Fruit fly (Drosophila melanogaster): ENCODE results near the gene Pbp45.

Pbp45 gene

dm6 chr3R:15846234-15846633 lies 6.9 kb upstream of the Pbp45 start, which contains the start of gene CG4546:
CG4546 (plus strand) TSS chr3R:15846534.
- no peak for TF ChIP-seq Hr78 (GFP tag; optimal IDR thresholded peaks at IDR 0.05)
- TF ChIP-seq sage (GFP tag; optimal IDR thresholded peaks at IDR 0.05): no peak
- TF ChIP-seq Hr83 (GFP tag; optimal IDR thresholded peaks at IDR 0.05; ENCODE audit: poor library complexity, severe bottlenecking): no peak
- TF ChIP-seq N (GFP tag; optimal IDR thresholded peaks at IDR 0.05): no peak

- TF ChIP-seq br (GFP tag; optimal IDR thresholded peaks at IDR 0.05) (no peak), Rel (GFP tag; optimal IDR thresholded peaks at IDR 0.05) (no peak), Rel (tag; optimal IDR thresholded peaks at IDR 0.05) (peak; percentile 97), Dif (GFP tag; optimal IDR thresholded peaks at IDR 0.05; ENCODE audit: partially characterized antibody) (no peak), psq (GFP tag; optimal IDR thresholded peaks at IDR 0.05) (peak; percentile 40), Jra (GFP tag; optimal IDR thresholded peaks at IDR 0.05) (no peak), rgr (GFP tag; optimal IDR thresholded peaks at IDR 0.05) (peak; percentile 30), foxo (GFP tag; optimal IDR thresholded peaks at IDR 0.05) (peak in 1 of 2 experiments; percentile 61), Myc (optimal IDR thresholded peaks at IDR 0.05) (no peak), OdsH (GFP tag; optimal IDR thresholded peaks at IDR 0.05) (peak; percentile 54), sv (GFP tag; optimal IDR thresholded peaks at IDR 0.05) (peak; percentile 18), HLH106 (tag; optimal IDR thresholded peaks at IDR 0.05) (peak; percentile 72), dmrt93B (GFP tag; optimal IDR thresholded peaks at IDR 0.05) (peak; percentile 7)
These were observed 2.2 kb downstream of the Pbp45 start, which contains the start of the genes ND-23 and spn-E for dm6 chr3R:15836864-15837824. ND-23 (minus strand) TSS chr3R:15837117. spn-E (plus strand) TSS chr3R:15837419.

dm6 chr3R:15834375-15835031 lies 4.8 kb downstream of the Pbp45 start, which contains the start of the genes CG43317 and Arpc3A:
CG43317 (minus strand) TSS chr3R:15834425.
Arpc3A (plus strand) TSS chr3R:15834648.
- peak; percentile 40 for TF ChIP-seq sage (GFP tag; optimal IDR thresholded peaks at IDR 0.05)
- TF ChIP-seq CrebA (GFP tag; optimal IDR thresholded peaks at IDR 0.05; ENCODE audit: borderline replicate concordance): no peak

dm6 chr3R:15833332-15833731 lies 6.0 kb downstream of the Pbp45 start, which contains the start of gene CG43318:
CG43318 (minus strand) TSS chr3R:15833432.
- TF ChIP-seq br (GFP tag; optimal IDR thresholded peaks at IDR 0.05) (no peak), Dfd (GFP tag; optimal IDR thresholded peaks at IDR 0.05) (no peak), tai (GFP tag; optimal IDR thresholded peaks at IDR 0.05) (no peak), dmrt93B (GFP tag; optimal IDR thresholded peaks at IDR 0.05) (no peak), dl (GFP tag; optimal IDR thresholded peaks at IDR 0.05; ENCODE audit: insufficient read depth in 1 of 2, partially characterized antibody in 2 of 2) (no peak), h (GFP tag; optimal IDR thresholded peaks at IDR 0.05) (no peak), sage (GFP tag; optimal IDR thresholded peaks at IDR 0.05) (no peak), sv (GFP tag; optimal IDR thresholded peaks at IDR 0.05) (no peak), Jra (GFP tag; optimal IDR thresholded peaks at IDR 0.05) (no peak), CrebA (GFP tag; optimal IDR thresholded peaks at IDR 0.05; ENCODE audit: borderline replicate concordance) (no peak), HLH106 (tag; optimal IDR thresholded peaks at IDR 0.05) (no peak), Abd-B (GFP tag; optimal IDR thresholded peaks at IDR 0.05) (no peak), dsf (GFP tag; optimal IDR thresholded peaks at IDR 0.05; ENCODE audit: borderline replicate concordance) (no peak), rgr (GFP tag; optimal IDR thresholded peaks at IDR 0.05) (no peak)

dm6 chr3R:15832525-15832924 lies 6.8 kb downstream of the Pbp45 start, which contains the start of gene rec:
rec (minus strand) TSS chr3R:15832632.
- TF ChIP-seq Sp1 (GFP tag; optimal IDR thresholded peaks at IDR 0.05) (no peak), usp (GFP tag; optimal IDR thresholded peaks at IDR 0.05) (no peak), br (GFP tag; optimal IDR thresholded peaks at IDR 0.05) (no peak), Jra (GFP tag; optimal IDR thresholded peaks at IDR 0.05) (no peak), GATAd (GFP tag; optimal IDR thresholded peaks at IDR 0.05) (no peak), Abd-B (GFP tag; optimal IDR thresholded peaks at IDR 0.05) (no peak)
